Worm (Caenorhabditis elegans): ENCODE measurements around the gene C14C10.1.

Gene C14C10.1

ce11 chrV:12548830-12549229, 39.3 kb upstream of the C14C10.1 start:
- TF ChIP-seq gmeb-1 (tag; optimal IDR thresholded peaks at IDR 0.05) (peak; percentile 1), egl-27 (tag; optimal IDR thresholded peaks at IDR 0.05) (no peak), mab-5 (tag; optimal IDR thresholded peaks at IDR 0.05) (no peak), nhr-129 (tag; optimal IDR thresholded peaks at IDR 0.05) (peak; percentile 45), blmp-1 (tag; optimal IDR thresholded peaks at IDR 0.05; ENCODE audit: insufficient read depth) (peak; percentile 57), nhr-21 (tag; optimal IDR thresholded peaks at IDR 0.05) (peak; percentile 89), elt-3 (tag; optimal IDR thresholded peaks at IDR 0.05) (no peak), unc-55 (GFP tag; optimal IDR thresholded peaks at IDR 0.05) (no peak), nhr-77 (tag; optimal IDR thresholded peaks at IDR 0.05) (no peak), nhr-25 (tag; optimal IDR thresholded peaks at IDR 0.05) (peak; percentile 38), peb-1 (tag; optimal IDR thresholded peaks at IDR 0.05) (no peak), mbf-1 (tag; optimal IDR thresholded peaks at IDR 0.05) (no peak), lin-13 (GFP tag; optimal IDR thresholded peaks at IDR 0.05) (no peak), nhr-10 (tag; optimal IDR thresholded peaks at IDR 0.05) (no peak), ZK546.5 (tag; optimal IDR thresholded peaks at IDR 0.05) (no peak), aly-2 (tag; optimal IDR thresholded peaks at IDR 0.05) (no peak), fos-1 (tag; optimal IDR thresholded peaks at IDR 0.05) (no peak), ama-1 (optimal IDR thresholded peaks at IDR 0.05) (peak; percentile 95), unc-39 (tag; optimal IDR thresholded peaks at IDR 0.05) (no peak), ceh-16 (tag; optimal IDR thresholded peaks at IDR 0.05) (no peak), lsy-2 (tag; optimal IDR thresholded peaks at IDR 0.05) (peak in 1 of 2 experiments; percentile 29), nhr-237 (tag; optimal IDR thresholded peaks at IDR 0.05) (no peak), sma-9 (GFP tag; optimal IDR thresholded peaks at IDR 0.05) (peak; percentile 70), sma-9 (tag; optimal IDR thresholded peaks at IDR 0.05) (no peak), F13H6.1 (tag; optimal IDR thresholded peaks at IDR 0.05) (no peak), sma-3 (GFP tag; optimal IDR thresholded peaks at IDR 0.05) (peak; percentile 79)

ce11 chrV:12549604-12550003, 38.5 kb upstream of the C14C10.1 start:
- TF ChIP-seq nhr-129 (tag; optimal IDR thresholded peaks at IDR 0.05) (peak; percentile 1), ztf-1 (GFP tag; conservative IDR thresholded peaks at IDR 0.05) (no peak), unc-62 (GFP tag; optimal IDR thresholded peaks at IDR 0.05) (no peak), lin-11 (tag; optimal IDR thresholded peaks at IDR 0.05) (no peak), F13H6.1 (tag; optimal IDR thresholded peaks at IDR 0.05) (no peak), skn-1 (tag; optimal IDR thresholded peaks at IDR 0.05) (no peak), egl-27 (tag; optimal IDR thresholded peaks at IDR 0.05) (no peak), mab-5 (tag; optimal IDR thresholded peaks at IDR 0.05) (no peak), ama-1 (optimal IDR thresholded peaks at IDR 0.05) (peak; percentile 69), nhr-6 (tag; optimal IDR thresholded peaks at IDR 0.05) (no peak), snpc-4 (tag; optimal IDR thresholded peaks at IDR 0.05) (no peak)

- TF ChIP-seq ceh-82 (tag; optimal IDR thresholded peaks at IDR 0.05) (no peak), nhr-77 (tag; optimal IDR thresholded peaks at IDR 0.05) (no peak), nhr-25 (tag; optimal IDR thresholded peaks at IDR 0.05) (peak; percentile 12), nhr-21 (tag; optimal IDR thresholded peaks at IDR 0.05) (peak; percentile 79), ama-1 (optimal IDR thresholded peaks at IDR 0.05) (peak; percentile 94), ztf-11 (tag; optimal IDR thresholded peaks at IDR 0.05) (no peak), egl-27 (tag; optimal IDR thresholded peaks at IDR 0.05) (peak; percentile 25), ceh-16 (tag; optimal IDR thresholded peaks at IDR 0.05) (no peak), sma-3 (GFP tag; optimal IDR thresholded peaks at IDR 0.05) (peak; percentile 43), mbf-1 (tag; optimal IDR thresholded peaks at IDR 0.05) (no peak), nhr-129 (tag; optimal IDR thresholded peaks at IDR 0.05) (no peak), mdl-1 (tag; optimal IDR thresholded peaks at IDR 0.05) (peak; percentile 22 to 34), blmp-1 (tag; optimal IDR thresholded peaks at IDR 0.05; ENCODE audit: insufficient read depth) (peak; percentile 27), sma-9 (GFP tag; optimal IDR thresholded peaks at IDR 0.05) (peak; percentile 24), sma-9 (tag; optimal IDR thresholded peaks at IDR 0.05) (no peak), elt-3 (tag; optimal IDR thresholded peaks at IDR 0.05) (no peak)
These were observed 38.0 kb upstream of the C14C10.1 start, which contains the start of gene F45D3.3 for ce11 chrV:12550036-12550626. Gene F45D3.3 (minus strand): TSS chrV:12550385.

- TF ChIP-seq ztf-11 (tag; optimal IDR thresholded peaks at IDR 0.05) (no peak), nhr-11 (tag; optimal IDR thresholded peaks at IDR 0.05) (no peak), peb-1 (tag; optimal IDR thresholded peaks at IDR 0.05) (no peak), R02D3.7 (tag; optimal IDR thresholded peaks at IDR 0.05) (no peak), ztf-1 (GFP tag; conservative IDR thresholded peaks at IDR 0.05) (no peak), C34F6.9 (tag; optimal IDR thresholded peaks at IDR 0.05) (no peak), crh-2 (tag; optimal IDR thresholded peaks at IDR 0.05) (no peak), unc-39 (tag; optimal IDR thresholded peaks at IDR 0.05) (no peak), dmd-4 (tag; optimal IDR thresholded peaks at IDR 0.05) (no peak), nhr-77 (tag; optimal IDR thresholded peaks at IDR 0.05) (no peak), mbf-1 (tag; optimal IDR thresholded peaks at IDR 0.05) (no peak), Y55F3AM.14 (GFP tag; optimal IDR thresholded peaks at IDR 0.05) (no peak), F13H6.1 (tag; optimal IDR thresholded peaks at IDR 0.05) (no peak), lin-39 (tag; optimal IDR thresholded peaks at IDR 0.05) (no peak), alr-1 (tag; optimal IDR thresholded peaks at IDR 0.05) (no peak), nhr-25 (tag; optimal IDR thresholded peaks at IDR 0.05) (no peak), sem-4 (tag; optimal IDR thresholded peaks at IDR 0.05) (no peak), zag-1 (tag; optimal IDR thresholded peaks at IDR 0.05) (no peak), lsy-2 (tag; optimal IDR thresholded peaks at IDR 0.05) (no peak)
These were observed 37.4 kb upstream of the C14C10.1 start for ce11 chrV:12550755-12551154.

Measured in whole organism, L2 larva.